Fruit fly (Drosophila melanogaster): ENCODE measurements around the gene IP3K1.

- TF ChIP-seq Pif1B (GFP tag; optimal IDR thresholded peaks at IDR 0.05) (no peak), EcR (GFP tag; optimal IDR thresholded peaks at IDR 0.05) (no peak), CG10348 (GFP tag; IDR thresholded peaks at IDR 0.05) (no peak), D1 (tag; optimal IDR thresholded peaks at IDR 0.05) (no peak), CG12605 (GFP tag; IDR thresholded peaks at IDR 0.05) (no peak), CG15710 (tag; optimal IDR thresholded peaks at IDR 0.05) (no peak), CG32121 (GFP tag; IDR thresholded peaks at IDR 0.05) (no peak), CG17806 (tag; optimal IDR thresholded peaks at IDR 0.05) (no peak), CG9948 (tag; optimal IDR thresholded peaks at IDR 0.05) (no peak), fd96Ca (GFP tag; IDR thresholded peaks at IDR 0.05) (no peak), Pif1A (GFP tag; optimal IDR thresholded peaks at IDR 0.05) (no peak)
These were observed 7.1 kb upstream of the IP3K1 start, which contains the start of the genes ppk11 and ppk16 for dm6 chr2L:9774980-9775628.
